Fruit fly (Drosophila melanogaster): ENCODE data around the gene Nprl2.

DNA sequence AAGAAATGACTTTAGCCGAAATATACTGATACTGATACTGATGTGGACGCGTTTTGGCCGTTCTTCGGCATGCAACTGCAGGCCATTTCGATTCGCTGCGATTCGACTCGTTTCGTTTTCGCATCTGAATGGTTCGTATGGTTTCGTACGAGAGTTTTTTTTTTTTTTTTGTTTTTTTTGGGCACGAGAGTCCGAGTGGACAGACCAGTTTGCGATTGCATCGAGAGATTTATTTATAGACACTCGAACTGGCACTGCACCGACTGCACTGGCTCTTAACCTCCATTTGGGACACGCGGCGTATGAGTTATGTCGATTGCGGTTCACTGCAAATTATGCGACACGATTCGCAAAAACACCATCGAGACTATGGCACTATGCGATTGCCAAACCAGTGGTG, 21.9 kb upstream of the Nprl2 start:
- no peak for TF ChIP-seq psq (optimal IDR thresholded peaks at IDR 0.05)
- TF ChIP-seq Sin3A (optimal IDR thresholded peaks at IDR 0.05) = no peak
- no peak for TF ChIP-seq insv (optimal IDR thresholded peaks at IDR 0.05)
- no peak for TF ChIP-seq h (optimal IDR thresholded peaks at IDR 0.05)
- no peak for TF ChIP-seq Myc (optimal IDR thresholded peaks at IDR 0.05)
- TF ChIP-seq ttk (optimal IDR thresholded peaks at IDR 0.05) = no peak

All from Kc167 (cell line).